Fruit fly (Drosophila melanogaster) whole organism, prepupa: ENCODE data around the gene rdx.

Source experiments
- CG6854 ChIP-seq: fragments of 200-800 bp; sonication (Bioruptor generic); optimal IDR thresholded peaks from 2 replicates; lab custom pipeline; 2017; ENCODE audit warnings: missing biosample characterization, mild to moderate bottlenecking, missing genetic modification characterization
- Eip75B ChIP-seq: fragments of 200-800 bp; sonication (Bioruptor generic); optimal IDR thresholded peaks from 3 replicates; lab custom pipeline; 2016; ENCODE audit warnings: missing biosample characterization, missing genetic modification characterization
- Smox ChIP-seq: fragments of 200-800 bp; sonication (Bioruptor generic); optimal IDR thresholded peaks from 3 replicates; lab custom pipeline; 2016; ENCODE audit warnings: missing biosample characterization, missing genetic modification characterization
- fd59A ChIP-seq: fragments of 200-800 bp; sonication (Bioruptor generic); optimal IDR thresholded peaks from 2 replicates; lab custom pipeline; 2017; ENCODE audit warnings: missing biosample characterization, mild to moderate bottlenecking, missing genetic modification characterization, missing genetic modification reagents
- pdm3 ChIP-seq: fragments of 200-800 bp; sonication (Bioruptor generic); optimal IDR thresholded peaks from 3 replicates; lab custom pipeline; 2016; ENCODE audit warnings: missing biosample characterization, missing genetic modification characterization
- vri ChIP-seq: fragments of 200-800 bp; sonication (Bioruptor generic); optimal IDR thresholded peaks from 3 replicates; lab custom pipeline; 2016; ENCODE audit warnings: missing biosample characterization, mild to moderate bottlenecking, missing genetic modification characterization

- no peak for TF ChIP-seq CG6854
- no peak for TF ChIP-seq Smox (GFP tag; lab: Kevin White, UChicago)
- TF ChIP-seq fd59A (GFP tag; lab: Kevin White, UChicago) = no peak
- no peak for TF ChIP-seq vri (GFP tag; lab: Kevin White, UChicago)
- TF ChIP-seq pdm3 (GFP tag; lab: Kevin White, UChicago) = no peak
- no peak for TF ChIP-seq Eip75B
These were observed 2.8 kb upstream of the rdx start for dm6 chr3R:14034636-14035035.
